Worm (Caenorhabditis elegans) whole organism, mixed stage, embryonic: ENCODE measurements around the gene fbxc-53.

Experiments used
- ces-1 ChIP-seq: fragments of 150-350 bp; optimal IDR thresholded peaks from 2 replicates; lab custom pipeline; 2014; ENCODE audit warnings: missing biosample characterization, missing genetic modification reagents, missing genetic modification characterization
- lsy-2 ChIP-seq: fragments of 150-350 bp; optimal IDR thresholded peaks from 2 replicates; lab custom pipeline; 2014; ENCODE audit warnings: missing biosample characterization, missing genetic modification characterization
- mab-5 ChIP-seq: fragments of 150-350 bp; optimal IDR thresholded peaks from 2 replicates; lab custom pipeline; 2014; ENCODE audit warnings: missing biosample characterization, missing genetic modification characterization
- nhr-28 ChIP-seq: fragments of 150-350 bp; optimal IDR thresholded peaks from 2 replicates; lab custom pipeline; 2014; ENCODE audit warnings: missing biosample characterization, missing genetic modification characterization
- pha-4 ChIP-seq: fragments of 150-350 bp; optimal IDR thresholded peaks from 2 replicates; lab custom pipeline; 2018; ENCODE audit warnings: missing biosample characterization, missing genetic modification reagents, missing genetic modification characterization
- sem-2 ChIP-seq: fragments of 200-800 bp; sonication (Bioruptor generic); optimal IDR thresholded peaks from 2 replicates; lab custom pipeline; 2018; ENCODE audit warnings: mild to moderate bottlenecking, missing genetic modification characterization, missing compliant biosample characterization
- sptf-1 ChIP-seq: sonication (generic microtip); optimal IDR thresholded peaks from 2 replicates; lab custom pipeline; 2017; ENCODE audit warnings: mild to moderate bottlenecking, missing genetic modification characterization, moderate library complexity, missing compliant biosample characterization
- unc-39 ChIP-seq: fragments of 150-350 bp; optimal IDR thresholded peaks from 2 replicates; lab custom pipeline; 2014; ENCODE audit warnings: missing biosample characterization, missing genetic modification characterization
- unc-62 ChIP-seq: fragments of 150-350 bp; optimal IDR thresholded peaks from 2 replicates; lab custom pipeline; 2014; ENCODE audit warnings: missing biosample characterization, missing genetic modification reagents, missing genetic modification characterization
- ztf-11 ChIP-seq: fragments of 150-350 bp; optimal IDR thresholded peaks from 2 replicates; lab custom pipeline; 2014; ENCODE audit warnings: missing biosample characterization, missing genetic modification characterization

DNA sequence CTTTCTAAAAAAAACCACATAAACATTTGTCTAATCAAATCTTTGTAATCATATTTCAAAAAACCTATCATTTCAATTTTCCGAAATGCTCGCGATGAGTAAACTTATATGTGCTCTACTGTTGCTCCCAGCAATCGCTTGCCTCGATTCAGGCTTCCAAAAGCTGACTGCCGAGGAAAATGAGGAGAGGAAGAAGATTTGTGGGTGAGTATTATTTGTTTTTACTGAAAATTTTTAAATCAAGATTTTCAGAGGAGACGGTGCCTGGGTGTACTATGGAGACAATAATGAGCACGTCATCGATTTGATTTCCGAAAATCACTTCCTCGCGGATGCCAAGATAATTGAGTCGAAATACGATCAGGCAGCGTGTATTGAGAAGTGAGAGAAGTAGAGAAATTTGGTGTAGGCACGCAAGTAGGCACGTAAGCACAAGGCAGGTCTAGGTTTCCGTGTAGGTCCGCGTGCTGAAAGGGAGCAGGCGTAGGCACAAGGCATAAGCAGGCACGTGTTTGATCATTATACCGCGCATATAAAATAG is 13.2 kb downstream of the fbxc-53 start, which contains the start of gene C46E10.1:
- TF ChIP-seq lsy-2 = no peak
- no peak for TF ChIP-seq nhr-28 (tag; lab: Kevin White, UChicago)
- TF ChIP-seq sem-2 (GFP tag; lab: Kevin White, UChicago) = no peak
- TF ChIP-seq sptf-1 (tag; lab: Kevin White, UChicago) = no peak
- TF ChIP-seq unc-39 (tag; lab: Kevin White, UChicago) = no peak
- TF ChIP-seq mab-5 (tag; lab: Kevin White, UChicago) = no peak
- TF ChIP-seq unc-62 (GFP tag; lab: Kevin White, UChicago) = no peak
- no peak for TF ChIP-seq ztf-11 (tag; lab: Kevin White, UChicago)
- TF ChIP-seq ces-1 (GFP tag; lab: Kevin White, UChicago) = no peak
- TF ChIP-seq pha-4 (tag; lab: Kevin White, UChicago) = no peak
